Worm (Caenorhabditis elegans) whole organism, L1 larva: ENCODE results near the gene frm-5.1.
"Not testable (repeated sequence)": the region's sequence is repeated elsewhere in the genome, so short reads cannot be mapped to it uniquely, and the experiment has no call there.

Source experiments
- blmp-1 ChIP-seq: fragments of 150-350 bp; optimal IDR thresholded peaks from 2 replicates; lab custom pipeline; 2014; ENCODE audit warnings: missing biosample characterization, missing genetic modification characterization
- isw-1 ChIP-seq: fragments of 200-800 bp; sonication (Bioruptor generic); IDR thresholded peaks from 2 replicates; pipeline ENCODE4 v1.3.6; 2022; ENCODE audit warnings: missing genetic modification characterization, missing compliant biosample characterization
- jun-1 ChIP-seq: fragments of 150-350 bp; optimal IDR thresholded peaks from 2 replicates; lab custom pipeline; 2014; ENCODE audit warnings: missing biosample characterization, missing genetic modification reagents, missing genetic modification characterization
- lin-14 ChIP-seq: fragments of 200-800 bp; sonication (Bioruptor generic); optimal IDR thresholded peaks from 2 replicates; lab custom pipeline; 2018; ENCODE audit warnings: mild to moderate bottlenecking, missing genetic modification characterization, moderate library complexity, missing compliant biosample characterization
- lin-35 ChIP-seq, 2 experiments: fragments of 150-350 bp; optimal IDR thresholded peaks; 2 replicates each; lab custom pipeline; 2014; ENCODE audit warnings: missing biosample characterization in 2 of 2, missing genetic modification characterization in 2 of 2, missing genetic modification reagents in 2 of 2
- nhr-28 ChIP-seq: fragments of 150-350 bp; optimal IDR thresholded peaks from 2 replicates; lab custom pipeline; 2014; ENCODE audit warnings: missing biosample characterization, missing genetic modification characterization
- unc-62 ChIP-seq: fragments of 150-350 bp; optimal IDR thresholded peaks from 2 replicates; lab custom pipeline; 2014; ENCODE audit warnings: missing biosample characterization, missing genetic modification reagents, missing genetic modification characterization
- ztf-4 ChIP-seq: fragments of 150-350 bp; optimal IDR thresholded peaks from 2 replicates; lab custom pipeline; 2014; ENCODE audit warnings: missing biosample characterization, missing genetic modification characterization

DNA sequence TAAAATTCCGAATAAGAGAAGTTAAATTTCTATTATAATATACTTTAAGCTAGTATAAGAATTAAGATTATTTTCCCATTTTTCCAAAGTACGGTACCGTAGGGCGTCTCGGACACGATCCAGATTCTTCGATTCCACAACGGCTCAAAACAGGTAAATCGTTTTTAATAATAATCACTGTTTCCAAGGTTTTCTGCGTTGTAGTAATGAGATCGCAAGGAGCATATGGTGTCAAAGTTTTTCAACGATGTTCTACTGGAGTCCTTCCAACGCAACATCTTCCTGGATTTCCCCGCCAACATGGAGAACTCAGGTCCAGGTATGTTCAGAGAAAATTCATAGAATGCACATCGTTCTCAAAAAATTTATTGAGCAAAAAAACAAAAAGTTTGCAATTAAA lies 12.8 kb upstream of the frm-5.1 start, which contains the start of gene T05C7.7:
- TF ChIP-seq lin-35 (GFP tag; optimal IDR thresholded peaks at IDR 0.05; lab: Kevin White, UChicago); jun-1 (tag; lab: Kevin White, UChicago); blmp-1 (tag; lab: Kevin White, UChicago); ztf-4; nhr-28 (tag; lab: Kevin White, UChicago); lin-14; isw-1 (GFP tag; lab: Robert Waterston, UW); unc-62 (GFP tag; lab: Kevin White, UChicago): not testable (repeated sequence)
